Worm (Caenorhabditis elegans) whole organism, L2 larva: ENCODE data around the gene cwc-15.
"Not testable (repeated sequence)": the region's sequence is repeated elsewhere in the genome, so short reads cannot be mapped to it uniquely, and the experiment has no call there.

Experiments
- C34F6.9 ChIP-seq: fragments of 150-350 bp; optimal IDR thresholded peaks from 2 replicates; lab custom pipeline; 2014; ENCODE audit warnings: missing biosample characterization, missing genetic modification characterization
- F13H6.1 ChIP-seq: sonication (generic microtip); optimal IDR thresholded peaks from 2 replicates; lab custom pipeline; 2016; ENCODE audit warnings: missing genetic modification characterization, missing compliant biosample characterization
- R02D3.7 ChIP-seq: fragments of 150-350 bp; optimal IDR thresholded peaks from 2 replicates; lab custom pipeline; 2014; ENCODE audit warnings: missing biosample characterization, missing genetic modification characterization
- Y55F3AM.14 ChIP-seq: fragments of 200-800 bp; sonication (Bioruptor generic); optimal IDR thresholded peaks from 2 replicates; lab custom pipeline; 2018; ENCODE audit warnings: mild to moderate bottlenecking, missing genetic modification characterization, missing compliant biosample characterization
- alr-1 ChIP-seq: fragments of 150-350 bp; optimal IDR thresholded peaks from 2 replicates; lab custom pipeline; 2014; ENCODE audit warnings: missing biosample characterization, missing genetic modification characterization
- aly-2 ChIP-seq: fragments of 150-350 bp; optimal IDR thresholded peaks from 2 replicates; lab custom pipeline; 2014; ENCODE audit warnings: missing biosample characterization, missing genetic modification characterization
- ama-1 ChIP-seq: fragments of 150-350 bp; optimal IDR thresholded peaks from 2 replicates; lab custom pipeline; 2018; ENCODE audit warnings: inconsistent platforms
- blmp-1 ChIP-seq: sonication (generic microtip); optimal IDR thresholded peaks from 2 replicates; lab custom pipeline; 2017; ENCODE audit warnings: missing genetic modification characterization, mild to moderate bottlenecking, missing compliant biosample characterization, antibody characterized with exemption, moderate library complexity; ENCODE audit not compliant: insufficient read depth
- ceh-16 ChIP-seq: fragments of 150-350 bp; optimal IDR thresholded peaks from 2 replicates; lab custom pipeline; 2014; ENCODE audit warnings: missing biosample characterization, missing genetic modification characterization
- ceh-82 ChIP-seq: fragments of 150-350 bp; optimal IDR thresholded peaks from 2 replicates; lab custom pipeline; 2014; ENCODE audit warnings: missing biosample characterization, missing genetic modification characterization
- crh-2 ChIP-seq: sonication (generic microtip); optimal IDR thresholded peaks from 2 replicates; lab custom pipeline; 2017; ENCODE audit warnings: missing biosample characterization, missing genetic modification characterization
- egl-27 ChIP-seq: sonication (generic microtip); optimal IDR thresholded peaks from 3 replicates; lab custom pipeline; 2017; ENCODE audit warnings: missing biosample characterization, missing genetic modification reagents, missing genetic modification characterization
- elt-1 ChIP-seq: fragments of 150-350 bp; optimal IDR thresholded peaks from 2 replicates; lab custom pipeline; 2014; ENCODE audit warnings: missing biosample characterization, missing genetic modification characterization
- elt-3 ChIP-seq: sonication (generic microtip); optimal IDR thresholded peaks from 2 replicates; lab custom pipeline; 2017; ENCODE audit warnings: missing biosample characterization, missing genetic modification characterization
- fos-1 ChIP-seq: fragments of 150-350 bp; optimal IDR thresholded peaks from 2 replicates; lab custom pipeline; 2014; ENCODE audit warnings: missing biosample characterization, missing genetic modification characterization
- gmeb-1 ChIP-seq: fragments of 150-350 bp; optimal IDR thresholded peaks from 2 replicates; lab custom pipeline; 2014; ENCODE audit warnings: missing biosample characterization, missing genetic modification characterization
- lin-13 ChIP-seq: fragments of 150-350 bp; optimal IDR thresholded peaks from 2 replicates; lab custom pipeline; 2014; ENCODE audit warnings: missing biosample characterization, missing genetic modification reagents, missing genetic modification characterization
- lin-39 ChIP-seq: fragments of 150-350 bp; optimal IDR thresholded peaks from 2 replicates; lab custom pipeline; 2014; ENCODE audit warnings: missing biosample characterization, missing genetic modification reagents, missing genetic modification characterization
- lsy-2 ChIP-seq, 2 experiments: fragments of 150-350 bp in 1 of 2; sonication (generic microtip) in 1 of 2; optimal IDR thresholded peaks; 2 replicates each; lab custom pipeline; 2014 to 2017; ENCODE audit warnings: missing biosample characterization in 2 of 2, missing genetic modification characterization in 2 of 2
- mab-5 ChIP-seq: fragments of 150-350 bp; optimal IDR thresholded peaks from 2 replicates; lab custom pipeline; 2014; ENCODE audit warnings: missing biosample characterization, missing genetic modification characterization
- mbf-1 ChIP-seq: sonication (generic microtip); optimal IDR thresholded peaks from 2 replicates; lab custom pipeline; 2017; ENCODE audit warnings: missing biosample characterization, missing genetic modification characterization
- mdl-1 ChIP-seq, 2 experiments: fragments of 150-350 bp in 1 of 2; sonication (generic microtip) in 1 of 2; optimal IDR thresholded peaks; 2 replicates each; lab custom pipeline; 2017; ENCODE audit warnings: missing biosample characterization in 2 of 2, missing genetic modification characterization in 2 of 2
- nhr-10 ChIP-seq: sonication (generic microtip); optimal IDR thresholded peaks from 2 replicates; lab custom pipeline; 2017; ENCODE audit warnings: missing biosample characterization, missing genetic modification characterization
- nhr-11 ChIP-seq: fragments of 150-350 bp; optimal IDR thresholded peaks from 2 replicates; lab custom pipeline; 2014; ENCODE audit warnings: missing biosample characterization, missing genetic modification characterization
- nhr-12 ChIP-seq: fragments of 150-350 bp; optimal IDR thresholded peaks from 2 replicates; lab custom pipeline; 2014; ENCODE audit warnings: missing biosample characterization, missing genetic modification characterization
- nhr-129 ChIP-seq: fragments of 150-350 bp; optimal IDR thresholded peaks from 2 replicates; lab custom pipeline; 2014; ENCODE audit warnings: missing biosample characterization, missing genetic modification characterization
- nhr-237 ChIP-seq: fragments of 150-350 bp; optimal IDR thresholded peaks from 2 replicates; lab custom pipeline; 2014; ENCODE audit warnings: missing biosample characterization, missing genetic modification characterization
- nhr-25 ChIP-seq: fragments of 150-350 bp; sonication (generic microtip); optimal IDR thresholded peaks from 3 replicates; lab custom pipeline; 2014; ENCODE audit warnings: missing biosample characterization, missing genetic modification characterization
- nhr-6 ChIP-seq: fragments of 150-350 bp; optimal IDR thresholded peaks from 2 replicates; lab custom pipeline; 2014; ENCODE audit warnings: missing biosample characterization, missing genetic modification characterization
- sem-4 ChIP-seq: fragments of 150-350 bp; optimal IDR thresholded peaks from 2 replicates; lab custom pipeline; 2014; ENCODE audit warnings: missing biosample characterization, missing genetic modification reagents, missing genetic modification characterization
- sma-3 ChIP-seq: sonication (generic microtip); optimal IDR thresholded peaks from 2 replicates; lab custom pipeline; 2016; ENCODE audit warnings: missing genetic modification reagents, missing genetic modification characterization, missing compliant biosample characterization
- sma-9 ChIP-seq, 2 experiments: fragments of 150-350 bp in 1 of 2; sonication (generic microtip) in 1 of 2; optimal IDR thresholded peaks; 2 replicates each; lab custom pipeline; 2014 to 2016; ENCODE audit warnings: missing genetic modification characterization in 2 of 2, mild to moderate bottlenecking in 1 of 2, missing biosample characterization in 1 of 2, missing compliant biosample characterization in 1 of 2, missing genetic modification reagents in 1 of 2, moderate library complexity in 1 of 2
- unc-39 ChIP-seq: fragments of 150-350 bp; optimal IDR thresholded peaks from 2 replicates; lab custom pipeline; 2014; ENCODE audit warnings: missing biosample characterization, missing genetic modification characterization
- unc-55 ChIP-seq: fragments of 150-350 bp; sonication (generic microtip); optimal IDR thresholded peaks from 3 replicates; lab custom pipeline; 2014; ENCODE audit warnings: missing biosample characterization, missing genetic modification reagents, missing genetic modification characterization
- zag-1 ChIP-seq: fragments of 150-350 bp; optimal IDR thresholded peaks from 2 replicates; lab custom pipeline; 2014; ENCODE audit warnings: missing biosample characterization, missing genetic modification characterization
- ztf-1 ChIP-seq: fragments of 200-800 bp; sonication (Bioruptor generic); conservative IDR thresholded peaks from 2 replicates; pipeline ENCODE4 v1.3.6; 2022; ENCODE audit warnings: missing genetic modification characterization, missing compliant biosample characterization

The cwc-15 gene

DNA sequence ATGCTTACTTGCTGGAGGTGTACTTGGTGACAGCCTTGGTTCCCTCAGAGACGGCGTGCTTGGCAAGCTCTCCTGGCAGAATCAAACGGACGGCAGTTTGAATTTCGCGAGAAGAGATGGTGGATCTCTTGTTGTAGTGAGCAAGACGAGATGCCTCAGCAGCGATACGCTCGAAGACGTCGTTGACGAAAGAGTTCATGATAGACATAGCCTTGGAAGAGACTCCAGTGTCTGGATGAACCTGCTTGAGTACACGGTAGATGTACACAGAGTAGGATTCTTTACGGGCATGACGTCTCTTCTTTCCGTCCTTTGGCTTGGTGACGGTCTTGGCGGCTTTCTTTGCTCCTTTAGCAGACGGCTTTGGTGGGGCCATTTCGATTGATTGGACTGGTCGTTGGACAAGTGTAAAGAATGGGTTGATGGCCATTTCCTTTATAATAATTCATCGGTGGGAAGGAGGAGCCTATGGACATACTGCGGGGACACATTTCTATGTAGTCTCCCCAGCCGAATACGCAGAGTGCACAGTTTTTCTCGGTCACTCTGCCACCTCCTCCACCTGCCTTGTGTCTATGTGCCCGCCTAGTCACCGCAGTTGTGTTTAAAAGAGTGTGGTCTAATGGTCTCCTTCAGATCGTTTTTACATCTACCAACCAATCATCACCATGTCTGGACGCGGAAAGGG is 17.1 kb downstream of the cwc-15 start, which contains the start of the genes his-4 and his-3:
his-4 (minus strand) TSS at position 376 of the 688 bp plus-strand sequence.
his-3 (plus strand) TSS at position 669 of the 688 bp plus-strand sequence.
- TF ChIP-seq fos-1 (peak; percentile 49), nhr-129 (tag; lab: Kevin White, UChicago) (peak; percentile 27), sma-9 (GFP tag; optimal IDR thresholded peaks at IDR 0.05; lab: Kevin White, UChicago) (peak; percentile 59), sma-3 (GFP tag; lab: Kevin White, UChicago) (peak; percentile 39), lin-13 (GFP tag; lab: Kevin White, UChicago) (peak; percentile 24), F13H6.1 (tag; lab: Kevin White, UChicago) (peak; percentile 27), nhr-25 (tag; lab: Kevin White, UChicago) (peak; percentile 85), lsy-2 (tag; optimal IDR thresholded peaks at IDR 0.05; lab: Kevin White, UChicago) (peak in 1 of 2 experiments; percentile 38), nhr-6 (tag; lab: Kevin White, UChicago) (peak; percentile 52), ceh-16 (tag; lab: Kevin White, UChicago) (peak; percentile 95)
- not testable (repeated sequence) for TF ChIP-seq sma-9 (tag; optimal IDR thresholded peaks at IDR 0.05; lab: Kevin White, UChicago)

DNA sequence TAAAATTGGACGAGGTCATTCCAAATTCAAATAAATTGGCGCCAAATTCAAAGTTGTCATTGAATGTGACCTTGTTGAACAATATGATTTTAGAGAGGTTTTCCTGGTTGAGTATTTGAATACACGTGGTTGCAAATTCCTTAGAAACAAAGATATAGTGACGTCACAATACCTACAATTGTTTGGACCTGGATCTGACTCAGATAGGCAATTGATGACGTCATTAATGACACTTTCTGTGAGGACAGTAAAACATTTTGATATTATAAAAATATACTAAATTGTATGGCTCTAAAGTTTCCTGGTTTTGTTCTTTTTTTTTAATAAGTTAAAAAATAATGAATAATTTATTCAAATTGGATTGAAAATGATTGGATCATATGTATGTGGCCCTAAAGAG is 18.3 kb downstream of the cwc-15 start:
- TF ChIP-seq crh-2 (tag; lab: Kevin White, UChicago): no peak
- TF ChIP-seq, all 48 proteins: peak for 0

DNA sequence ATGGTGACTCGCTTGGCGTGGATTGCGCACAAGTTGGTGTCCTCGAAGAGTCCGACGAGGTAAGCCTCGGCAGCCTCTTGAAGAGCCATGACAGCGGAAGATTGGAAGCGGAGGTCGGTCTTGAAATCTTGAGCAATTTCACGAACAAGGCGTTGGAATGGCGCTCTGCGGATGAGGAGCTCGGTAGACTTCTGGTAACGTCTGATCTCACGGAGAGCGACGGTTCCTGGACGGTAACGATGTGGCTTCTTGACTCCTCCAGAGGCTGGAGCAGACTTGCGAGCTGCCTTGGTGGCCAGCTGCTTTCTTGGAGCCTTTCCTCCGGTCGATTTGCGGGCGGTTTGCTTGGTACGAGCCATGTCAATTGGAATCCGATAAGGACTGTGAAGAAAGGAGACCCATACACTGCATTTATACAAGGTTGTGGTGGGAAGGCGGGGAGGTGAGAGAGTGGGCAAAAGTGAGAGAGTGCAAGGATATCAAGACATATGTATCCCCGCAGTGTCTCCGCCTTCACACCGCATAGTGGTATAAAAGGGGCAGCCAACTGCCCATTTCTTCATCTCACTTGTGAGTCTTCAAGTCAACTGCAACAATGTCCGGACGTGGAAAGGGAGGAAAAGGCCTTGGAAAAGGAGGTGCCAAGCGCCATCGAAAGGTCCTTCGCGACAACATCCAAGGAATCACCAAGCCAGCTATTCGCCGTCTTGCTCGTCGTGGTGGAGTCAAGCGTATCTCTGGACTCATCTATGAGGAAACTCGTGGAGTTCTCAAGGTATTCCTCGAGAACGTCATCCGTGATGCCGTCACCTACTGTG is 19.0 kb downstream of the cwc-15 start, which contains the start of the genes his-2 and his-1:
his-2 (minus strand) TSS at position 359 of the 818 bp plus-strand sequence.
his-1 (plus strand) TSS at position 596 of the 818 bp plus-strand sequence.
- TF ChIP-seq nhr-25 (tag; lab: Kevin White, UChicago): peak; percentile 19

DNA sequence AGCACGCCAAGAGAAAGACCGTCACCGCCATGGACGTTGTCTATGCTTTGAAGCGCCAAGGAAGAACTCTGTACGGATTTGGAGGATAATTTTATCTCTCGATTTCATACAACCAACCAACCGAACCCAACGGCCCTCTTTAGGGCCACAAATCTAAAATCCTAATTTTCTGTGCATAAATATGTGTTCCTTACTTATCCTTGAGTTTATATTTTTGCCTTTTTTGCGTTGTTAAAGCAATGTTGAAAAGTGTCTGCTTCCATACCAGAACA is 19.5 kb downstream of the cwc-15 start:
- TF ChIP-seq ceh-82 (tag; lab: Kevin White, UChicago) (no peak), mab-5 (tag; lab: Kevin White, UChicago) (no peak), Y55F3AM.14 (GFP tag; lab: Kevin White, UChicago) (no peak), nhr-10 (tag; lab: Kevin White, UChicago) (no peak), egl-27 (no peak), unc-55 (no peak), nhr-25 (tag; lab: Kevin White, UChicago) (no peak)

- no peak for TF ChIP-seq mdl-1 (tag; optimal IDR thresholded peaks at IDR 0.05; lab: Kevin White, UChicago)
- no peak for TF ChIP-seq F13H6.1 (tag; lab: Kevin White, UChicago)
- no peak for TF ChIP-seq alr-1 (tag; lab: Kevin White, UChicago)
- no peak for TF ChIP-seq R02D3.7 (tag; lab: Kevin White, UChicago)
- TF ChIP-seq nhr-25 (tag; lab: Kevin White, UChicago): no peak
- no peak for TF ChIP-seq nhr-6 (tag; lab: Kevin White, UChicago)
- peak; percentile 31 for TF ChIP-seq fos-1
- TF ChIP-seq lsy-2 (tag; optimal IDR thresholded peaks at IDR 0.05; lab: Kevin White, UChicago): no peak
- peak; percentile 23 for TF ChIP-seq sma-9 (GFP tag; optimal IDR thresholded peaks at IDR 0.05; lab: Kevin White, UChicago)
- TF ChIP-seq sma-9 (tag; optimal IDR thresholded peaks at IDR 0.05; lab: Kevin White, UChicago): no peak
- no peak for TF ChIP-seq elt-1
- peak; percentile 23 for TF ChIP-seq crh-2 (tag; lab: Kevin White, UChicago)
Observed at ce11 chrV:16043686-16044085, 20.5 kb downstream of the cwc-15 start.

DNA sequence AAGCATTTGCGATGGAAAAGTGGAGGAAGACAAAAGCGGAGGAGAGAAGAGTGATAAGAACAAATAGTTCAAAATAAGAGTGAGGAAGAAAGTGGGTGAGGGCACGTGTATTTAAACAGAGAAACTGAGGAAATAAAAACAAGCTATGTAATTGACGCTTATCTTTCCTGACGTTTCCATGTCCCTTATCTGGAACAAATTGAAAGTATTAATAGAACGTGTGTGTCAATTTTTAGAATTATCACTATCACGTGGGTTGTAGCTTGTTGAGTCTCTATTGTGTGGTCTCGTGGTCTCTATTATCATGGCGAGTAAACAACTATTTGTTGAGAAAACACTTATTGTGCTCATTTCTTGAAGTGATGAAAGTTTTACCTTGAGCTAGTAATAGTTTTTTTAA is 22.7 kb downstream of the cwc-15 start, which contains the start of gene T10C6.15:
T10C6.15 (minus strand) TSS at position 104 of the 400 bp plus-strand sequence.
- no peak for TF ChIP-seq nhr-237
- peak; percentile 42 for TF ChIP-seq sma-3 (GFP tag; lab: Kevin White, UChicago)
- no peak for TF ChIP-seq blmp-1
- no peak for TF ChIP-seq aly-2 (tag; lab: Kevin White, UChicago)
- TF ChIP-seq elt-1: no peak
- no peak for TF ChIP-seq mbf-1
- TF ChIP-seq ztf-1 (GFP tag; lab: Robert Waterston, UW): no peak
- TF ChIP-seq nhr-25 (tag; lab: Kevin White, UChicago): no peak
- TF ChIP-seq sem-4 (tag; lab: Kevin White, UChicago): no peak
- no peak for TF ChIP-seq lsy-2 (tag; optimal IDR thresholded peaks at IDR 0.05; lab: Kevin White, UChicago)
- TF ChIP-seq C34F6.9 (tag; lab: Kevin White, UChicago): no peak
- peak; percentile 86 for TF ChIP-seq sma-9 (GFP tag; optimal IDR thresholded peaks at IDR 0.05; lab: Kevin White, UChicago)
- no peak for TF ChIP-seq sma-9 (tag; optimal IDR thresholded peaks at IDR 0.05; lab: Kevin White, UChicago)
- no peak for TF ChIP-seq alr-1 (tag; lab: Kevin White, UChicago)
- no peak for TF ChIP-seq nhr-11 (tag; lab: Kevin White, UChicago)
- TF ChIP-seq zag-1 (tag; lab: Kevin White, UChicago): no peak
- no peak for TF ChIP-seq lin-39
- TF ChIP-seq fos-1: no peak
- no peak for TF ChIP-seq nhr-10 (tag; lab: Kevin White, UChicago)
- no peak for TF ChIP-seq ceh-16 (tag; lab: Kevin White, UChicago)
- TF ChIP-seq nhr-129 (tag; lab: Kevin White, UChicago): peak; percentile 43
- TF ChIP-seq unc-39: no peak
- no peak for TF ChIP-seq ama-1 (lab: Kevin White, UChicago)
- TF ChIP-seq gmeb-1 (tag; lab: Kevin White, UChicago): peak; percentile 55
- TF ChIP-seq nhr-12 (tag; lab: Kevin White, UChicago): no peak
- TF ChIP-seq unc-55: no peak
- TF ChIP-seq crh-2 (tag; lab: Kevin White, UChicago): peak; percentile 76
- TF ChIP-seq ceh-82 (tag; lab: Kevin White, UChicago): no peak
- TF ChIP-seq elt-3: no peak
